Fruit fly (Drosophila melanogaster): ENCODE measurements around the gene CG31301.

Gene CG31301

DNA sequence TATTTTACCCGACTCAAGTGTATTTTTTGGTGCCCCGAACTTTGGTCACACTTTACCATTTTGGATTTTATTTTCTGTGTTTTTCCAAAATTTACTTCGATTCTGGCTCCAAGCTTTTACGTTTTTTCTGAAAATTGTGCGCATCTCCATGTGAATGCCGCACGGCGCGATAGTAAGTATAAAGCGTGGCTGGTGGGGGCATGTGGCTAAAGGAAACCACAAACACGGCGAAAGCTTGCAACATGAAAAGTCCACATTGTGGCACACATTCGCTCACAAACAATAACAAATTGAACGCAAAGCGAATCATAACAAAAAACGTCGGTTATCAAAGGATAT, 25.3 kb upstream of the CG31301 start, which contains the start of gene ear:
Gene ear (plus strand): TSS at position 10 of the 339 bp plus-strand sequence.
- peak; percentile 11 for TF ChIP-seq Med (GFP tag)
- TF ChIP-seq bbx (GFP tag; IDR thresholded peaks at IDR 0.05; ENCODE audit: partially characterized antibody): 0 out of 2 replicates have a peak, but pooled peaks have one; percentile 7
- TF ChIP-seq gfzf (GFP tag; optimal IDR thresholded peaks at IDR 0.05): peak; percentile 81
- TF ChIP-seq ssp (GFP tag; IDR thresholded peaks at IDR 0.05): no peak
- no peak for TF ChIP-seq gcm2 (GFP tag; optimal IDR thresholded peaks at IDR 0.05)
- no peak for TF ChIP-seq CG18599 (GFP tag; optimal IDR thresholded peaks at IDR 0.05)
- TF ChIP-seq CG9797 (GFP tag; optimal IDR thresholded peaks at IDR 0.05): peak; percentile 40
- TF ChIP-seq pzg (GFP tag; optimal IDR thresholded peaks at IDR 0.05): peak; percentile 50
- TF ChIP-seq CG15514 (GFP tag; optimal IDR thresholded peaks at IDR 0.05): no peak
- peak; percentile 0 for TF ChIP-seq Sin3A (optimal IDR thresholded peaks at IDR 0.05)
- no peak for TF ChIP-seq CG4730 (GFP tag; IDR thresholded peaks at IDR 0.05)
- 0 out of 4 replicates have a peak, but pooled peaks have one; percentile 25 for TF ChIP-seq Dll (GFP tag; IDR thresholded peaks at IDR 0.05; ENCODE audit: partially characterized antibody)
- peak; percentile 87 for TF ChIP-seq MESR4 (GFP tag; optimal IDR thresholded peaks at IDR 0.05)
- TF ChIP-seq CG8478 (optimal IDR thresholded peaks at IDR 0.05): no peak
- peak; percentile 55 for TF ChIP-seq CG17186 (GFP tag; optimal IDR thresholded peaks at IDR 0.05)
- peak; percentile 82 for TF ChIP-seq CG4617 (GFP tag; optimal IDR thresholded peaks at IDR 0.05; ENCODE audit: borderline replicate concordance)
- TF ChIP-seq cas (GFP tag; IDR thresholded peaks at IDR 0.05): no peak
- peak; percentile 48 for TF ChIP-seq MBD-R2 (GFP tag; IDR thresholded peaks at IDR 0.05)

DNA sequence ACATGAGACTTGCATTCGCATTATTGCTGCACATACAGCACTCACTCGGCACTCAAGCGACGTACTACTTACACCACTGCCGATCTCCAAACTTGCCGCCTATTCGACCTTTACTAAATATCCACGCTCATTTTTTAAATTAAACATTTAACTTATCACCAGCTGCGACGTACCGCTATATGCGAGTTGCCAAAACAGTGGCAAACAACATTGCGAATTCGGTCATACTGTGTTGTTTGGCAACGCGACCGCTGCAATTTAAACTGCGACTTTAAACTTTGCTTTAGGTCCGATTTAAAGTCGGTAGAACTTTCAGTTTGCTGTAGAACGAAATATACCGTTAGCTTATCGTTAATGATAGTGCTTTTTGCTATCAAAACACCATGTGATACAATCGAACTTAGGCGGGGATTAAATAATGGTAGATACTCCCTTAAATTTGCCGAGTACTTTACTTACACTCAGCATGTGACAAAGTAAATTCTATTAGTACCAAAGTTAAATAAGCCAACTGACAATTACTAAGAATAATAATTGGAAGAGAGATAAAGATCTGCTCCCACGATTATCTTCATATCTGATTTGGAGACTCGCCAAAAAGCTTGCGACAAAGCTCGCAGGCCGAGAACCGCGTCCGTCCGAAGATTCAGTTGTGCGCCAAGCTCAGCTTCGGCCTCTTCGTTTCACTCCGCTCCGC, 17.8 kb upstream of the CG31301 start, which contains the start of the genes CG6236 and ea:
Gene CG6236 (minus strand): TSS at position 187 of the 697 bp plus-strand sequence.
Gene ea (plus strand): TSS at position 647 of the 697 bp plus-strand sequence.
- TF ChIP-seq CoRest (tag; optimal IDR thresholded peaks at IDR 0.05) (no peak), luna (GFP tag; optimal IDR thresholded peaks at IDR 0.05) (no peak), CG4282 (GFP tag; optimal IDR thresholded peaks at IDR 0.05) (no peak), Dfd (GFP tag; optimal IDR thresholded peaks at IDR 0.05) (no peak), sqz (GFP tag; optimal IDR thresholded peaks at IDR 0.05) (no peak), Med (GFP tag) (peak; percentile 43), CrebB (tag; optimal IDR thresholded peaks at IDR 0.05) (no peak), bigmax (GFP tag; optimal IDR thresholded peaks at IDR 0.05) (no peak), nom (GFP tag; optimal IDR thresholded peaks at IDR 0.05) (no peak), Myb (GFP tag; optimal IDR thresholded peaks at IDR 0.05) (peak; percentile 61), dimm (GFP tag; IDR thresholded peaks at IDR 0.05) (no peak), NfI (GFP tag; optimal IDR thresholded peaks at IDR 0.05) (no peak), Nf-YB (GFP tag; optimal IDR thresholded peaks at IDR 0.05) (no peak), CG13296 (GFP tag; optimal IDR thresholded peaks at IDR 0.05) (peak; percentile 1), ind (GFP tag; optimal IDR thresholded peaks at IDR 0.05) (no peak), cato (GFP tag; optimal IDR thresholded peaks at IDR 0.05; ENCODE audit: borderline replicate concordance) (no peak), CG3726 (GFP tag; IDR thresholded peaks at IDR 0.05) (no peak), Deaf1 (tag; optimal IDR thresholded peaks at IDR 0.05) (peak; percentile 77), unc-4 (GFP tag; IDR thresholded peaks at IDR 0.05; ENCODE audit: partially characterized antibody) (no peak), CG18476 (GFP tag; optimal IDR thresholded peaks at IDR 0.05) (no peak), CG13424 (tag; optimal IDR thresholded peaks at IDR 0.05) (no peak), grn (GFP tag; optimal IDR thresholded peaks at IDR 0.05) (peak; percentile 78), CG14965 (GFP tag; optimal IDR thresholded peaks at IDR 0.05; ENCODE audit: borderline replicate concordance) (no peak), MBD-R2 (GFP tag; IDR thresholded peaks at IDR 0.05) (0 out of 2 replicates have a peak, but pooled peaks have one; percentile 59), zf30C (GFP tag; optimal IDR thresholded peaks at IDR 0.05) (no peak), CG4854 (GFP tag; optimal IDR thresholded peaks at IDR 0.05) (peak; percentile 99), p53 (GFP tag; optimal IDR thresholded peaks at IDR 0.05) (no peak), CG8290 (GFP tag; optimal IDR thresholded peaks at IDR 0.05) (no peak), CG8290 (tag; optimal IDR thresholded peaks at IDR 0.05) (no peak), Fer3 (tag; optimal IDR thresholded peaks at IDR 0.05) (no peak), Dp (GFP tag; optimal IDR thresholded peaks at IDR 0.05) (peak; percentile 30), CG31365 (tag; optimal IDR thresholded peaks at IDR 0.05) (no peak), CG3995 (GFP tag; optimal IDR thresholded peaks at IDR 0.05) (peak; percentile 61), CG12155 (GFP tag; optimal IDR thresholded peaks at IDR 0.05) (no peak)
